Fruit fly (Drosophila melanogaster): ENCODE measurements around the gene CG9902.

The CG9902 gene

dm6 chrX:16559514-16560510 is 12.5 kb upstream of the CG9902 start, which contains the start of gene Pp2B-14D (continued):
- no peak for TF ChIP-seq CG9817 (tag; optimal IDR thresholded peaks at IDR 0.05)
- TF ChIP-seq trem (tag; optimal IDR thresholded peaks at IDR 0.05), result peak; percentile 1
- no peak for TF ChIP-seq unc-4 (GFP tag; IDR thresholded peaks at IDR 0.05; ENCODE audit: partially characterized antibody)
- no peak for TF ChIP-seq exex (tag; optimal IDR thresholded peaks at IDR 0.05)
- TF ChIP-seq tin (GFP tag; optimal IDR thresholded peaks at IDR 0.05), result no peak
- no peak for TF ChIP-seq gcm2 (GFP tag; optimal IDR thresholded peaks at IDR 0.05)
- no peak for TF ChIP-seq tna (GFP tag; IDR thresholded peaks at IDR 0.05; ENCODE audit: partially characterized antibody)
- no peak for TF ChIP-seq CG31224 (GFP tag; IDR thresholded peaks at IDR 0.05)
- TF ChIP-seq emc (GFP tag; optimal IDR thresholded peaks at IDR 0.05), result no peak
- TF ChIP-seq CG6175 (GFP tag; IDR thresholded peaks at IDR 0.05), result no peak
- no peak for TF ChIP-seq org-1 (GFP tag; optimal IDR thresholded peaks at IDR 0.05)
- peak; percentile 18 for TF ChIP-seq Nf-YC (tag; optimal IDR thresholded peaks at IDR 0.05)
- peak; percentile 25 for TF ChIP-seq Dek (tag; optimal IDR thresholded peaks at IDR 0.05)
- TF ChIP-seq CG15601 (tag; optimal IDR thresholded peaks at IDR 0.05), result no peak
- no peak for TF ChIP-seq D19A (tag; optimal IDR thresholded peaks at IDR 0.05)
- no peak for TF ChIP-seq maf-S (GFP tag; optimal IDR thresholded peaks at IDR 0.05)
- TF ChIP-seq CG11723 (GFP tag; optimal IDR thresholded peaks at IDR 0.05), result no peak
- no peak for TF ChIP-seq Nf-YA (GFP tag; IDR thresholded peaks at IDR 0.05)
- no peak for TF ChIP-seq CG1602 (GFP tag; optimal IDR thresholded peaks at IDR 0.05)
- no peak for TF ChIP-seq CG17186 (GFP tag; optimal IDR thresholded peaks at IDR 0.05)
- TF ChIP-seq gce (GFP tag; IDR thresholded peaks at IDR 0.05), result no peak
- TF ChIP-seq Sox102F (GFP tag; optimal IDR thresholded peaks at IDR 0.05), result no peak
- no peak for TF ChIP-seq CG15011 (GFP tag; optimal IDR thresholded peaks at IDR 0.05)
- TF ChIP-seq Lpt (GFP tag; optimal IDR thresholded peaks at IDR 0.05), result no peak
- TF ChIP-seq CG13624 (GFP tag; optimal IDR thresholded peaks at IDR 0.05), result peak; percentile 1
- TF ChIP-seq CG10654 (GFP tag; optimal IDR thresholded peaks at IDR 0.05), result no peak
- no peak for TF ChIP-seq ssp (GFP tag; IDR thresholded peaks at IDR 0.05)
- no peak for TF ChIP-seq Hmx (GFP tag; optimal IDR thresholded peaks at IDR 0.05)
- TF ChIP-seq peb (GFP tag; IDR thresholded peaks at IDR 0.05), result no peak
- no peak for TF ChIP-seq CG10462 (GFP tag; optimal IDR thresholded peaks at IDR 0.05)
- no peak for TF ChIP-seq CG4424 (GFP tag; optimal IDR thresholded peaks at IDR 0.05)
- no peak for TF ChIP-seq CG30431 (GFP tag; optimal IDR thresholded peaks at IDR 0.05)
- TF ChIP-seq CG13775 (GFP tag; optimal IDR thresholded peaks at IDR 0.05), result no peak
- no peak for TF ChIP-seq CG7357 (GFP tag; IDR thresholded peaks at IDR 0.05)
- TF ChIP-seq CG4730 (GFP tag; IDR thresholded peaks at IDR 0.05), result no peak
- no peak for TF ChIP-seq ken (GFP tag; IDR thresholded peaks at IDR 0.05)
- TF ChIP-seq CG7839 (tag; optimal IDR thresholded peaks at IDR 0.05), result no peak
- no peak for TF ChIP-seq nmo (GFP tag; optimal IDR thresholded peaks at IDR 0.05)
- no peak for TF ChIP-seq lov (optimal IDR thresholded peaks at IDR 0.05)
- no peak for TF ChIP-seq lov (GFP tag; IDR thresholded peaks at IDR 0.05)
- TF ChIP-seq D19B (GFP tag; optimal IDR thresholded peaks at IDR 0.05), result no peak
- no peak for TF ChIP-seq Ets65A (GFP tag)
- TF ChIP-seq CrebB (tag; optimal IDR thresholded peaks at IDR 0.05), result no peak
- no peak for TF ChIP-seq CG10209 (GFP tag; optimal IDR thresholded peaks at IDR 0.05)
- TF ChIP-seq cwo (GFP tag; optimal IDR thresholded peaks at IDR 0.05), result no peak
- TF ChIP-seq onecut (GFP tag; IDR thresholded peaks at IDR 0.05), result no peak
- no peak for TF ChIP-seq Spps (tag; optimal IDR thresholded peaks at IDR 0.05)
- TF ChIP-seq sna (GFP tag; IDR thresholded peaks at IDR 0.05; ENCODE audit: partially characterized antibody), result no peak
- TF ChIP-seq CG11456 (GFP tag; IDR thresholded peaks at IDR 0.05), result no peak
- TF ChIP-seq CG6765 (GFP tag; optimal IDR thresholded peaks at IDR 0.05), result no peak
